Fruit fly (Drosophila melanogaster) whole organism, embryonic: ENCODE data around the gene CG11309.

ENCODE experiments used
- Bteb2 ChIP-seq: fragments of 200-800 bp; sonication (Bioruptor generic); optimal IDR thresholded peaks from 2 replicates; lab custom pipeline; 2016; ENCODE audit warnings: missing biosample characterization, missing genetic modification characterization
- CG11085 ChIP-seq: fragments of 200-800 bp; sonication (Bioruptor generic); IDR thresholded peaks from 2 replicates; pipeline ENCODE4 v1.3.6; 2022; ENCODE audit warnings: missing biosample characterization, missing genetic modification characterization
- CG13424 ChIP-seq: fragments of 200-800 bp; sonication (Bioruptor generic); optimal IDR thresholded peaks from 2 replicates; lab custom pipeline; 2019; ENCODE audit warnings: missing biosample characterization, mild to moderate bottlenecking, missing genetic modification characterization, moderate library complexity
- CG15479 ChIP-seq: fragments of 200-800 bp; sonication (Bioruptor generic); optimal IDR thresholded peaks from 3 replicates; lab custom pipeline; 2019; ENCODE audit warnings: missing biosample characterization, mild to moderate bottlenecking, missing genetic modification characterization, moderate library complexity
- CG17186 ChIP-seq: fragments of 200-800 bp; sonication (Bioruptor generic); optimal IDR thresholded peaks from 3 replicates; lab custom pipeline; 2017; ENCODE audit warnings: missing biosample characterization, missing genetic modification reagents, missing genetic modification characterization
- CG2120 ChIP-seq: fragments of 200-800 bp; sonication (Bioruptor generic); optimal IDR thresholded peaks from 3 replicates; lab custom pipeline; 2016; ENCODE audit warnings: missing biosample characterization, missing genetic modification characterization
- CG2678 ChIP-seq: fragments of 200-800 bp; sonication (Bioruptor generic); optimal IDR thresholded peaks from 3 replicates; lab custom pipeline; 2019; ENCODE audit warnings: missing biosample characterization, mild to moderate bottlenecking, missing genetic modification characterization, moderate library complexity
- CG2712 ChIP-seq: fragments of 200-800 bp; optimal IDR thresholded peaks from 3 replicates; lab custom pipeline; 2019; ENCODE audit warnings: missing biosample characterization, mild to moderate bottlenecking, missing genetic modification characterization, moderate library complexity
- CG6689 ChIP-seq: fragments of 200-800 bp; sonication (Bioruptor generic); IDR thresholded peaks from 2 replicates; pipeline ENCODE4 v1.3.6; 2022; ENCODE audit warnings: missing biosample characterization, missing genetic modification characterization
- CG6791 ChIP-seq: fragments of 200-800 bp; sonication (Bioruptor generic); IDR thresholded peaks from 3 replicates; pipeline ENCODE4 v1.3.6; 2022; ENCODE audit warnings: missing biosample characterization, missing genetic modification characterization; ENCODE audit not compliant: partially characterized antibody
- CG6813 ChIP-seq: fragments of 200-800 bp; sonication (Bioruptor generic); optimal IDR thresholded peaks from 2 replicates; lab custom pipeline; 2017; ENCODE audit warnings: missing biosample characterization, missing genetic modification characterization, mild to moderate bottlenecking, moderate library complexity, missing genetic modification reagents
- CG7963 ChIP-seq: fragments of 200-800 bp; sonication (Bioruptor generic); IDR thresholded peaks from 3 replicates; pipeline ENCODE4 v1.3.6; 2022; ENCODE audit warnings: missing biosample characterization, missing genetic modification characterization; ENCODE audit not compliant: partially characterized antibody
- CG8089 ChIP-seq: fragments of 200-800 bp; sonication (Bioruptor generic); optimal IDR thresholded peaks from 3 replicates; lab custom pipeline; 2016; ENCODE audit warnings: missing biosample characterization, missing genetic modification characterization
- CG8290 ChIP-seq, 3 experiments: fragments of 200-800 bp; sonication (Bioruptor generic); optimal IDR thresholded peaks; 2 replicates each; lab custom pipeline; 2016 to 2019; ENCODE audit warnings: missing biosample characterization in 3 of 3, missing genetic modification characterization in 3 of 3, mild to moderate bottlenecking in 2 of 3, moderate library complexity in 1 of 3
- CG9932 ChIP-seq: fragments of 200-800 bp; sonication (Bioruptor generic); IDR thresholded peaks from 2 replicates; pipeline ENCODE4 v1.3.6; 2022; ENCODE audit warnings: missing biosample characterization, missing genetic modification characterization
- CTCF ChIP-seq: fragments of 200-800 bp; sonication (Bioruptor generic); optimal IDR thresholded peaks from 2 replicates; lab custom pipeline; 2017; ENCODE audit warnings: missing biosample characterization, mild to moderate bottlenecking, missing genetic modification characterization, moderate library complexity
- CrebB ChIP-seq: fragments of 200-800 bp; sonication (Bioruptor generic); optimal IDR thresholded peaks from 3 replicates; lab custom pipeline; 2018; ENCODE audit warnings: missing biosample characterization, mild to moderate bottlenecking, missing genetic modification characterization
- Dad ChIP-seq: fragments of 200-800 bp; sonication (Bioruptor generic); optimal IDR thresholded peaks from 3 replicates; lab custom pipeline; 2016; ENCODE audit warnings: missing biosample characterization, missing genetic modification characterization
- Dp ChIP-seq: fragments of 200-800 bp; sonication (Bioruptor generic); optimal IDR thresholded peaks from 2 replicates; lab custom pipeline; 2018; ENCODE audit warnings: missing biosample characterization, mild to moderate bottlenecking, missing genetic modification characterization, moderate library complexity
- Drgx ChIP-seq: fragments of 200-800 bp; sonication (Bioruptor generic); IDR thresholded peaks from 2 replicates; pipeline ENCODE4 v1.3.6; 2022; ENCODE audit warnings: missing biosample characterization, missing genetic modification characterization
- H15 ChIP-seq: fragments of 200-800 bp; sonication (Bioruptor generic); IDR thresholded peaks from 3 replicates; pipeline ENCODE4 v1.3.6; 2022; ENCODE audit warnings: missing biosample characterization, missing genetic modification characterization
- HHEX ChIP-seq: fragments of 200-800 bp; sonication (Bioruptor generic); optimal IDR thresholded peaks from 3 replicates; lab custom pipeline; 2017; ENCODE audit warnings: missing biosample characterization, mild to moderate bottlenecking, missing genetic modification characterization, missing genetic modification reagents
- Hey ChIP-seq: fragments of 200-800 bp; sonication (Bioruptor generic); optimal IDR thresholded peaks from 3 replicates; lab custom pipeline; 2018; ENCODE audit warnings: missing biosample characterization, mild to moderate bottlenecking, missing genetic modification characterization
- HmgZ ChIP-seq: fragments of 200-800 bp; sonication (Bioruptor generic); optimal IDR thresholded peaks from 2 replicates; lab custom pipeline; 2018; ENCODE audit warnings: missing biosample characterization, mild to moderate bottlenecking, missing genetic modification characterization
- Jarid2 ChIP-seq: fragments of 200-800 bp; sonication (Bioruptor generic); optimal IDR thresholded peaks from 3 replicates; lab custom pipeline; 2017; ENCODE audit warnings: mild to moderate bottlenecking, missing biosample characterization, missing genetic modification reagents, missing genetic modification characterization
- Kr ChIP-seq: fragments of 200-800 bp; sonication (Bioruptor generic); optimal IDR thresholded peaks from 2 replicates; lab custom pipeline; 2017; ENCODE audit warnings: missing biosample characterization, mild to moderate bottlenecking, missing genetic modification characterization
- NC2α ChIP-seq: fragments of 200-800 bp; sonication (Bioruptor generic); optimal IDR thresholded peaks from 2 replicates; lab custom pipeline; 2016; ENCODE audit warnings: missing biosample characterization, missing genetic modification characterization
- Oli ChIP-seq: fragments of 200-800 bp; sonication (Bioruptor generic); optimal IDR thresholded peaks from 2 replicates; lab custom pipeline; 2018; ENCODE audit warnings: missing biosample characterization, mild to moderate bottlenecking, missing genetic modification characterization, moderate library complexity
- Opbp ChIP-seq: fragments of 200-800 bp; sonication (Bioruptor generic); IDR thresholded peaks from 3 replicates; pipeline ENCODE4 v1.3.6; 2022; ENCODE audit warnings: missing biosample characterization, missing genetic modification characterization; ENCODE audit not compliant: partially characterized antibody
- Pdp1 ChIP-seq, 2 experiments: fragments of 200-800 bp; sonication (Bioruptor generic); optimal IDR thresholded peaks; 3 replicates each; lab custom pipeline; 2016; ENCODE audit warnings: missing biosample characterization in 2 of 2, missing genetic modification characterization in 2 of 2, mild to moderate bottlenecking in 1 of 2, moderate library complexity in 1 of 2
- Ravus ChIP-seq: fragments of 200-800 bp; sonication (Bioruptor generic); IDR thresholded peaks from 2 replicates; pipeline ENCODE4 v1.3.6; 2022; ENCODE audit warnings: missing biosample characterization, missing genetic modification characterization
- Side ChIP-seq: fragments of 200-800 bp; sonication (Bioruptor generic); optimal IDR thresholded peaks from 2 replicates; lab custom pipeline; 2016; ENCODE audit warnings: missing biosample characterization, missing genetic modification characterization
- TFAM ChIP-seq: fragments of 200-800 bp; sonication (Bioruptor generic); optimal IDR thresholded peaks from 2 replicates; lab custom pipeline; 2017; ENCODE audit warnings: missing biosample characterization, missing genetic modification characterization, inconsistent platforms
- Vsx1 ChIP-seq: fragments of 200-800 bp; sonication (Bioruptor generic); optimal IDR thresholded peaks from 2 replicates; lab custom pipeline; 2017; ENCODE audit warnings: missing biosample characterization, mild to moderate bottlenecking, missing genetic modification characterization, missing genetic modification reagents
- ac ChIP-seq: fragments of 200-800 bp; sonication (Bioruptor generic); optimal IDR thresholded peaks from 3 replicates; lab custom pipeline; 2017; ENCODE audit warnings: missing biosample characterization, mild to moderate bottlenecking, missing genetic modification characterization
- crc ChIP-seq: fragments of 200-800 bp; sonication (Bioruptor generic); optimal IDR thresholded peaks from 2 replicates; lab custom pipeline; 2016; ENCODE audit warnings: missing biosample characterization, missing genetic modification characterization
- crol ChIP-seq: fragments of 200-800 bp; sonication (Bioruptor generic); IDR thresholded peaks from 2 replicates; pipeline ENCODE4 v1.3.6; 2022; ENCODE audit warnings: missing biosample characterization, missing genetic modification characterization
- eve ChIP-seq, 2 experiments: fragments of >200 bp; optimal IDR thresholded peaks; 2 replicates each; lab custom pipeline; 2017; ENCODE audit warnings: missing biosample characterization in 2 of 2, missing genetic modification characterization in 2 of 2
- hbn ChIP-seq: fragments of 200-800 bp; sonication (Bioruptor generic); IDR thresholded peaks from 2 replicates; pipeline ENCODE4 v1.3.6; 2022; ENCODE audit warnings: missing biosample characterization, missing genetic modification characterization; ENCODE audit not compliant: partially characterized antibody
- jing ChIP-seq: fragments of 200-800 bp; sonication (Bioruptor generic); optimal IDR thresholded peaks from 2 replicates; lab custom pipeline; 2018; ENCODE audit warnings: missing biosample characterization, mild to moderate bottlenecking, missing genetic modification characterization
- lola ChIP-seq, 3 experiments: fragments of >200 bp in 2 of 3; fragments of 200-800 bp in 1 of 3; sonication (Bioruptor generic) in 1 of 3; optimal IDR thresholded peaks; 2 replicates each; lab custom pipeline; 2017 to 2019; ENCODE audit warnings: missing biosample characterization in 3 of 3, missing genetic modification characterization in 3 of 3, mild to moderate bottlenecking in 1 of 3, moderate library complexity in 1 of 3
- mam ChIP-seq: fragments of 200-800 bp; sonication (Bioruptor generic); optimal IDR thresholded peaks from 3 replicates; lab custom pipeline; 2016; ENCODE audit warnings: missing biosample characterization, missing genetic modification characterization
- pb ChIP-seq: fragments of 200-800 bp; sonication (Bioruptor generic); optimal IDR thresholded peaks from 3 replicates; lab custom pipeline; 2016; ENCODE audit warnings: missing biosample characterization, missing genetic modification characterization
- psq ChIP-seq: fragments of 200-800 bp; sonication (Bioruptor generic); optimal IDR thresholded peaks from 2 replicates; lab custom pipeline; 2017; ENCODE audit warnings: missing biosample characterization, missing genetic modification characterization
- pum ChIP-seq: fragments of 200-800 bp; sonication (Bioruptor generic); optimal IDR thresholded peaks from 2 replicates; lab custom pipeline; 2016; ENCODE audit warnings: missing biosample characterization, missing genetic modification characterization
- ssp ChIP-seq: fragments of 200-800 bp; sonication (Bioruptor generic); IDR thresholded peaks from 2 replicates; pipeline ENCODE4 v1.3.6; 2022; ENCODE audit warnings: missing biosample characterization, missing genetic modification characterization
- stc ChIP-seq: fragments of 200-800 bp; sonication (Bioruptor generic); IDR thresholded peaks from 2 replicates; pipeline ENCODE4 v1.3.6; 2022; ENCODE audit warnings: missing biosample characterization, missing genetic modification characterization
- vnd ChIP-seq: fragments of 200-800 bp; sonication (Bioruptor generic); IDR thresholded peaks from 3 replicates; pipeline ENCODE4 v1.3.6; 2022; ENCODE audit warnings: missing biosample characterization, missing genetic modification characterization; ENCODE audit not compliant: partially characterized antibody
- vvl ChIP-seq: fragments of 200-800 bp; sonication (Bioruptor generic); IDR thresholded peaks from 2 replicates; pipeline ENCODE4 v1.3.6; 2022; ENCODE audit warnings: missing biosample characterization, missing genetic modification characterization

The CG11309 gene

DNA sequence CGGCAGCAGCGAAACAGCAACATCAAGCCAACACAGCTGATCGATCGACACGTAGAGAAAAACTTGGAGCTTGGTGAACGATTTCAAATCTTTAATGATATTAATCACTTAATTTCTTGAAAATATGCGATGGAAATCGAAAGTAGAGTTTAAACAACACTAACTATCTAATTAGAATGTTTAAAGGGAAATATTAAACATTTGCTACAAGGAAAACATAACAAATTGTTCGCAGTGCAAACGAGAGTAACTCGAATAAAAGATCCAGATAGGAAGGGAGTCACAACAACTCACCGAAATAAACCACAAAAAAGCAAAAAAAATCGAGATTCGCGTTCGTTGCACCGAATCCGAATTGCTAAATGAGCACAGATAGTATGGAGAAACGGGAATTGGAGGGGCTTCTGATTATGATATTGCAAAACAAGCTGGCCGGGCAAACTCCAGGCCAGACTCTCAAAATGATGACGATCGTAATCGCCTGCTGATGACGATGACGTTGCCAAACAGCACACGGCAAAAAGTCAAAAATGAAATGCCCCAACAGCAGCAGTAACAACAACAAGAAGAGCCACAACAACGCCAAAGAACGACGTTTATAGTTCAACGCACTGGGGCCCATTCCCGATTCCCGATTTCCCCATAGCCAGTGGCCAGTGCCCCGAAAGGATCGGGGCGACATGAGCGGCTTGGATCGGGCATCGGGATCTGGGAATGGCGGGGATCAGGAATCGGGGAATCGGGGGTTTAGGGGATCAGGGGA, 50.5 kb downstream of the CG11309 start (continued):
- TF ChIP-seq CG15479 (GFP tag; lab: Kevin White, UChicago) (no peak), mam (GFP tag; lab: Kevin White, UChicago) (peak; percentile 8), stc (0 out of 2 replicates have a peak, but pooled peaks have one; percentile 38), pb (no peak), CG8290 (GFP tag; optimal IDR thresholded peaks at IDR 0.05; lab: Kevin White, UChicago) (no peak), CG8290 (tag; optimal IDR thresholded peaks at IDR 0.05; lab: Kevin White, UChicago) (no peak), crc (GFP tag; lab: Kevin White, UChicago) (no peak), HmgZ (tag; lab: Kevin White, UChicago) (no peak), ac (GFP tag; lab: Kevin White, UChicago) (no peak), CG8089 (GFP tag; lab: Kevin White, UChicago) (no peak), Vsx1 (GFP tag; lab: Kevin White, UChicago) (no peak), CG2712 (peak; percentile 75), H15 (no peak), Pdp1 (GFP tag; optimal IDR thresholded peaks at IDR 0.05; lab: Kevin White, UChicago) (peak in 1 of 2 experiments; percentile 42), Bteb2 (no peak), psq (no peak), Dad (GFP tag; lab: Kevin White, UChicago) (no peak), hbn (GFP tag; lab: Robert Waterston, UW) (no peak), pum (GFP tag; lab: Kevin White, UChicago) (peak; percentile 23), NC2α (GFP tag; lab: Kevin White, UChicago) (no peak), Kr (GFP tag; lab: Kevin White, UChicago) (no peak), Opbp (GFP tag; lab: Robert Waterston, UW) (no peak), Drgx (GFP tag; lab: Robert Waterston, UW) (peak; percentile 83), CG6689 (GFP tag; lab: Robert Waterston, UW) (peak; percentile 18; the same call in 1 of the 2 replicates), eve (GFP tag; optimal IDR thresholded peaks at IDR 0.05; lab: Kevin White, UChicago) (peak in 1 of 2 experiments; percentile 58), Side (GFP tag; lab: Kevin White, UChicago) (no peak), Oli (peak; percentile 49), Hey (no peak), vvl (GFP tag; lab: Robert Waterston, UW) (peak; percentile 47), CG7963 (no peak), CG13424 (tag; lab: Kevin White, UChicago) (peak; percentile 39), CrebB (tag; lab: Kevin White, UChicago) (no peak), CG17186 (no peak), HHEX (GFP tag; lab: Kevin White, UChicago) (no peak), Dp (GFP tag; lab: Kevin White, UChicago) (no peak), TFAM (GFP tag; lab: Kevin White, UChicago) (no peak), crol (no peak), Jarid2 (GFP tag; lab: Kevin White, UChicago) (no peak), lola (GFP tag; optimal IDR thresholded peaks at IDR 0.05; lab: Kevin White, UChicago) (peak in 1 of 3 experiments; percentile 57), jing (GFP tag; lab: Kevin White, UChicago) (peak; percentile 43), CG11085 (GFP tag; lab: Robert Waterston, UW) (0 out of 2 replicates have a peak, but pooled peaks have one; percentile 18), CG2678 (tag; lab: Kevin White, UChicago) (peak; percentile 58), CG9932 (GFP tag; lab: Robert Waterston, UW) (no peak), CG6791 (no peak), CG2120 (GFP tag; lab: Kevin White, UChicago) (no peak), Ravus (GFP tag; lab: Robert Waterston, UW) (no peak), CTCF (GFP tag; lab: Kevin White, UChicago) (no peak), CG6813 (GFP tag; lab: Kevin White, UChicago) (no peak), ssp (GFP tag; lab: Robert Waterston, UW) (no peak), vnd (GFP tag; lab: Robert Waterston, UW) (no peak)
